Fruit fly (Drosophila melanogaster) whole organism, adult: ENCODE measurements around the gene CG42514.

Source experiments
- CG12768 ChIP-seq: fragments of 200-800 bp; sonication (Bioruptor generic); optimal IDR thresholded peaks from 2 replicates; lab custom pipeline; 2017; ENCODE audit warnings: missing biosample characterization, missing genetic modification characterization, mild to moderate bottlenecking, moderate library complexity, missing genetic modification reagents
- CG5204 ChIP-seq: fragments of 200-800 bp; sonication (Bioruptor generic); optimal IDR thresholded peaks from 2 replicates; lab custom pipeline; 2016; ENCODE audit warnings: missing biosample characterization, missing genetic modification characterization
- CG7045 ChIP-seq: fragments of 200-800 bp; sonication (Bioruptor generic); optimal IDR thresholded peaks from 2 replicates; lab custom pipeline; 2017; ENCODE audit warnings: missing biosample characterization, mild to moderate bottlenecking, missing genetic modification characterization
- Mnt ChIP-seq: fragments of 200-800 bp; sonication (Bioruptor generic); optimal IDR thresholded peaks from 2 replicates; lab custom pipeline; 2016; ENCODE audit warnings: missing biosample characterization, mild to moderate bottlenecking, missing genetic modification characterization
- pad ChIP-seq: fragments of 200-800 bp; sonication (Bioruptor generic); optimal IDR thresholded peaks from 3 replicates; lab custom pipeline; 2017; ENCODE audit warnings: missing biosample characterization, missing genetic modification characterization, mild to moderate bottlenecking, moderate library complexity, missing genetic modification reagents
- tj ChIP-seq: fragments of 200-800 bp; sonication (Bioruptor generic); optimal IDR thresholded peaks from 3 replicates; lab custom pipeline; 2017; ENCODE audit warnings: missing biosample characterization, mild to moderate bottlenecking, missing genetic modification characterization, moderate library complexity
- toe ChIP-seq: fragments of 200-800 bp; sonication (Bioruptor generic); optimal IDR thresholded peaks from 2 replicates; lab custom pipeline; 2016; ENCODE audit warnings: missing biosample characterization, missing genetic modification characterization

- TF ChIP-seq CG12768 (GFP tag; lab: Kevin White, UChicago), result no peak
- no peak for TF ChIP-seq pad (GFP tag; lab: Kevin White, UChicago)
- no peak for TF ChIP-seq Mnt (GFP tag; lab: Kevin White, UChicago)
- no peak for TF ChIP-seq tj (GFP tag; lab: Kevin White, UChicago)
- TF ChIP-seq toe (GFP tag; lab: Kevin White, UChicago), result no peak
- no peak for TF ChIP-seq CG5204 (GFP tag; lab: Kevin White, UChicago)
- no peak for TF ChIP-seq CG7045 (GFP tag; lab: Kevin White, UChicago)
These were observed 6.8 kb downstream of the CG42514 start for dm6 chr3L:16489283-16489682.
